Worm (Caenorhabditis elegans) whole organism, L4 larva: Measurements from ENCODE around the gene odr-7.
A peak's percentile ranks its signal among the peaks of the same experiment; 100 is the strongest.

Experiments
- ZK546.5 ChIP-seq, 2 experiments: sonication (generic microtip); optimal IDR thresholded peaks; 2 replicates each; lab custom pipeline; 2017; ENCODE audit warnings: missing biosample characterization in 2 of 2, missing genetic modification characterization in 2 of 2
- ceh-82 ChIP-seq: sonication (generic microtip); optimal IDR thresholded peaks from 2 replicates; lab custom pipeline; 2017; ENCODE audit warnings: missing biosample characterization, missing genetic modification characterization
- daf-12 ChIP-seq: fragments of 150-350 bp; optimal IDR thresholded peaks from 2 replicates; lab custom pipeline; 2014; ENCODE audit warnings: missing biosample characterization, missing genetic modification reagents, missing genetic modification characterization
- lin-39 ChIP-seq: fragments of 150-350 bp; optimal IDR thresholded peaks from 2 replicates; lab custom pipeline; 2014; ENCODE audit warnings: missing biosample characterization, missing genetic modification reagents, missing genetic modification characterization
- nhr-11 ChIP-seq: fragments of 150-350 bp; optimal IDR thresholded peaks from 2 replicates; lab custom pipeline; 2014; ENCODE audit warnings: missing biosample characterization, missing genetic modification characterization
- pha-4 ChIP-seq, 2 experiments: fragments of 150-350 bp in 1 of 2; fragments of 200-800 bp in 1 of 2; sonication (Bioruptor generic) in 1 of 2; IDR thresholded peaks in 1 of 2; optimal IDR thresholded peaks in 1 of 2; 2 replicates each; pipeline versions ENCODE4 v1.3.6 to Lab custom; 2014 to 2022; ENCODE audit warnings: missing genetic modification characterization in 2 of 2, missing genetic modification reagents in 2 of 2, missing biosample characterization in 1 of 2, missing compliant biosample characterization in 1 of 2
- unc-39 ChIP-seq: sonication (generic microtip); optimal IDR thresholded peaks from 2 replicates; lab custom pipeline; 2017; ENCODE audit warnings: missing biosample characterization, missing genetic modification characterization
- unc-62 ChIP-seq, 3 experiments: fragments of 150-350 bp in 1 of 3; sonication (generic microtip); optimal IDR thresholded peaks in 2 of 3; peaks in 1 of 3; 1 replicate in 1 of 3; 2 replicates in 2 of 3; lab custom pipeline; 2014 to 2017; ENCODE audit warnings: missing biosample characterization in 3 of 3, missing genetic modification characterization in 3 of 3, missing genetic modification reagents in 3 of 3, missing genotype in 1 of 3

- TF ChIP-seq unc-62 (GFP tag; optimal IDR thresholded peaks at IDR 0.05 in 1 of 2; lab: Kevin White, UChicago) (peak in 1 of 2 experiments; percentile 81), unc-62 (tag; optimal IDR thresholded peaks at IDR 0.05; lab: Kevin White, UChicago) (no peak), nhr-11 (tag; lab: Kevin White, UChicago) (peak; percentile 41), pha-4 (GFP tag; IDR thresholded peaks at IDR 0.05; lab: Robert Waterston, UW) (peak; percentile 51; the same call in 1 of the 2 replicates), pha-4 (tag; optimal IDR thresholded peaks at IDR 0.05; lab: Kevin White, UChicago) (no peak), daf-12 (tag; lab: Kevin White, UChicago) (no peak), lin-39 (no peak), unc-39 (tag; lab: Kevin White, UChicago) (no peak), ZK546.5 (tag; optimal IDR thresholded peaks at IDR 0.05; lab: Kevin White, UChicago) (no peak), ceh-82 (no peak)
Observed at ce11 chrX:12500777-12501176, 39.3 kb upstream of the odr-7 start.
